Worm (Caenorhabditis elegans): Measurements from ENCODE around the gene col-111.

col-111 gene

DNA sequence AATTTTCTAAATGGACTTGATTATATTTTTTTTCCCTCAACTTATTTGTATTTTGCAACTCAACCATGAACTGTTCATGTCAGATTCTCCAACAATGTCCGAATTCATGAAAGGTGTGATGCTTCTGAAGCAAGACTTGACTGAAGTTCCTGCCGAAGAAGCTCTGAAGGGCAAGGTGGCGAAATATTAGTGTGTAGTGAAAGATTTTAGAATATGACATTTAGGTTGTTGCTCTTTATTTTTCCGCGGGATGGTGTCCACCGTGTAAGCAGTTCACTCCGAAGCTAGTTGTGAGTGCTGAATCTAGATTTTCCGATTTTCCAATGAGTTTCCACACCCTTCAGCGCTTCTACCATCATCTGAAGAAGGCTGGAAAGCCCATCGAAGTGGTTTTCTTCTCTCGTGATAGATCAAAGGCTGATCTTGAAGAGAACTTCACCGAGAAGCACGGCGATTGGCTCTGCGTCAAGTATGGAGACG is 5.4 kb downstream of the col-111 start, which contains the start of gene F29B9.5:
TSS of gene F29B9.5 (plus strand) at position 51 of the 480 bp plus-strand sequence.
- TF ChIP-seq nhr-25 (tag; optimal IDR thresholded peaks at IDR 0.05) (no peak), F13H6.1 (tag; optimal IDR thresholded peaks at IDR 0.05) (no peak), nhr-77 (tag; optimal IDR thresholded peaks at IDR 0.05) (no peak)

ce11 chrIV:4650624-4651094 is 7.1 kb downstream of the col-111 start, which contains the start of gene ubc-9:
ubc-9 (plus strand) TSS chrIV:4651044.
- TF ChIP-seq blmp-1 (tag; optimal IDR thresholded peaks at IDR 0.05; ENCODE audit: insufficient read depth), result no peak
- no peak for TF ChIP-seq nhr-237 (tag; optimal IDR thresholded peaks at IDR 0.05)
- peak; percentile 76 for TF ChIP-seq sma-3 (GFP tag; optimal IDR thresholded peaks at IDR 0.05)
- TF ChIP-seq zag-1 (tag; optimal IDR thresholded peaks at IDR 0.05), result peak; percentile 24
- TF ChIP-seq ceh-16 (tag; optimal IDR thresholded peaks at IDR 0.05), result peak; percentile 63
- no peak for TF ChIP-seq dmd-4 (tag; optimal IDR thresholded peaks at IDR 0.05)
- no peak for TF ChIP-seq ztf-1 (GFP tag; conservative IDR thresholded peaks at IDR 0.05)
- peak; percentile 55 for TF ChIP-seq nhr-25 (tag; optimal IDR thresholded peaks at IDR 0.05)
- TF ChIP-seq peb-1 (tag; optimal IDR thresholded peaks at IDR 0.05), result no peak
- TF ChIP-seq nhr-21 (tag; optimal IDR thresholded peaks at IDR 0.05), result peak; percentile 57
- no peak for TF ChIP-seq sem-4 (tag; optimal IDR thresholded peaks at IDR 0.05)
- peak; percentile 76 for TF ChIP-seq C34F6.9 (tag; optimal IDR thresholded peaks at IDR 0.05)
- TF ChIP-seq mab-5 (tag; optimal IDR thresholded peaks at IDR 0.05), result peak; percentile 46
- TF ChIP-seq unc-39 (tag; optimal IDR thresholded peaks at IDR 0.05), result no peak
- TF ChIP-seq elt-1 (tag; optimal IDR thresholded peaks at IDR 0.05), result no peak
- TF ChIP-seq elt-3 (tag; optimal IDR thresholded peaks at IDR 0.05), result no peak
- TF ChIP-seq ceh-82 (tag; optimal IDR thresholded peaks at IDR 0.05), result no peak
- TF ChIP-seq R02D3.7 (tag; optimal IDR thresholded peaks at IDR 0.05), result no peak
- TF ChIP-seq nhr-6 (tag; optimal IDR thresholded peaks at IDR 0.05), result no peak
- TF ChIP-seq lsy-2 (tag; optimal IDR thresholded peaks at IDR 0.05), result peak; percentile 61 to 79
- peak; percentile 87 for TF ChIP-seq unc-55 (GFP tag; optimal IDR thresholded peaks at IDR 0.05)
- no peak for TF ChIP-seq ZK546.5 (tag; optimal IDR thresholded peaks at IDR 0.05)
- no peak for TF ChIP-seq nhr-23 (tag; optimal IDR thresholded peaks at IDR 0.05)
- TF ChIP-seq lin-13 (GFP tag; optimal IDR thresholded peaks at IDR 0.05), result peak; percentile 89
- no peak for TF ChIP-seq mdl-1 (tag; optimal IDR thresholded peaks at IDR 0.05)
- no peak for TF ChIP-seq ztf-4 (tag; optimal IDR thresholded peaks at IDR 0.05)
- TF ChIP-seq lin-11 (tag; optimal IDR thresholded peaks at IDR 0.05), result peak; percentile 44
- TF ChIP-seq fos-1 (tag; optimal IDR thresholded peaks at IDR 0.05), result peak; percentile 32
- no peak for TF ChIP-seq mbf-1 (tag; optimal IDR thresholded peaks at IDR 0.05)
- TF ChIP-seq skn-1 (tag; optimal IDR thresholded peaks at IDR 0.05), result peak; percentile 41
- peak; percentile 49 for TF ChIP-seq sma-9 (GFP tag; optimal IDR thresholded peaks at IDR 0.05)
- no peak for TF ChIP-seq sma-9 (tag; optimal IDR thresholded peaks at IDR 0.05)
- TF ChIP-seq aly-2 (tag; optimal IDR thresholded peaks at IDR 0.05), result no peak
- no peak for TF ChIP-seq egl-27 (tag; optimal IDR thresholded peaks at IDR 0.05)
- TF ChIP-seq ztf-11 (tag; optimal IDR thresholded peaks at IDR 0.05), result no peak
- TF ChIP-seq lin-39 (tag; optimal IDR thresholded peaks at IDR 0.05), result no peak
- no peak for TF ChIP-seq nhr-10 (tag; optimal IDR thresholded peaks at IDR 0.05)
- TF ChIP-seq unc-62 (GFP tag; optimal IDR thresholded peaks at IDR 0.05), result no peak
- TF ChIP-seq nhr-77 (tag; optimal IDR thresholded peaks at IDR 0.05), result no peak
- peak; percentile 78 for TF ChIP-seq nhr-129 (tag; optimal IDR thresholded peaks at IDR 0.05)
- peak; percentile 74 for TF ChIP-seq ama-1 (optimal IDR thresholded peaks at IDR 0.05)
- no peak for TF ChIP-seq Y55F3AM.14 (GFP tag; optimal IDR thresholded peaks at IDR 0.05)
- TF ChIP-seq gmeb-1 (tag; optimal IDR thresholded peaks at IDR 0.05), result peak; percentile 75
- no peak for TF ChIP-seq alr-1 (tag; optimal IDR thresholded peaks at IDR 0.05)
- peak; percentile 63 for TF ChIP-seq crh-2 (tag; optimal IDR thresholded peaks at IDR 0.05)
- peak; percentile 81 for TF ChIP-seq F13H6.1 (tag; optimal IDR thresholded peaks at IDR 0.05)
- TF ChIP-seq nhr-12 (tag; optimal IDR thresholded peaks at IDR 0.05), result no peak
- no peak for TF ChIP-seq nhr-11 (tag; optimal IDR thresholded peaks at IDR 0.05)
- TF ChIP-seq snpc-4 (tag; optimal IDR thresholded peaks at IDR 0.05), result no peak

Data from whole organism, L2 larva.